Fruit fly (Drosophila melanogaster) S2 (cell line): ENCODE data around the gene TpnC25D.

Source experiments
- CG8478 ChIP-seq: fragments of >200 bp; optimal IDR thresholded peaks from 2 replicates; lab custom pipeline; 2018
- CTCF ChIP-seq, 2 experiments: fragments of >200 bp; optimal IDR thresholded peaks; 2 replicates each; lab custom pipeline; 2018

- no peak for TF ChIP-seq CG8478 (lab: Kevin White, UChicago)
- TF ChIP-seq CTCF (optimal IDR thresholded peaks at IDR 0.05; lab: Kevin White, UChicago), result no peak
Observed at dm6 chr2L:5214981-5215380, 1.5 kb upstream of the TpnC25D start, which contains the start of gene CG7742.
